Fruit fly (Drosophila melanogaster) S2 (cell line): ENCODE results near the gene CG15044.

Source experiments
- CG8478 ChIP-seq: fragments of >200 bp; optimal IDR thresholded peaks from 2 replicates; lab custom pipeline; 2018
- CTCF ChIP-seq, 2 experiments: fragments of >200 bp; optimal IDR thresholded peaks; 2 replicates each; lab custom pipeline; 2018

Gene CG15044

dm6 chrX:18482537-18482936 is 9.3 kb downstream of the CG15044 start:
- TF ChIP-seq CG8478, result no peak
- no peak for TF ChIP-seq CTCF (optimal IDR thresholded peaks at IDR 0.05; lab: Kevin White, UChicago)

DNA sequence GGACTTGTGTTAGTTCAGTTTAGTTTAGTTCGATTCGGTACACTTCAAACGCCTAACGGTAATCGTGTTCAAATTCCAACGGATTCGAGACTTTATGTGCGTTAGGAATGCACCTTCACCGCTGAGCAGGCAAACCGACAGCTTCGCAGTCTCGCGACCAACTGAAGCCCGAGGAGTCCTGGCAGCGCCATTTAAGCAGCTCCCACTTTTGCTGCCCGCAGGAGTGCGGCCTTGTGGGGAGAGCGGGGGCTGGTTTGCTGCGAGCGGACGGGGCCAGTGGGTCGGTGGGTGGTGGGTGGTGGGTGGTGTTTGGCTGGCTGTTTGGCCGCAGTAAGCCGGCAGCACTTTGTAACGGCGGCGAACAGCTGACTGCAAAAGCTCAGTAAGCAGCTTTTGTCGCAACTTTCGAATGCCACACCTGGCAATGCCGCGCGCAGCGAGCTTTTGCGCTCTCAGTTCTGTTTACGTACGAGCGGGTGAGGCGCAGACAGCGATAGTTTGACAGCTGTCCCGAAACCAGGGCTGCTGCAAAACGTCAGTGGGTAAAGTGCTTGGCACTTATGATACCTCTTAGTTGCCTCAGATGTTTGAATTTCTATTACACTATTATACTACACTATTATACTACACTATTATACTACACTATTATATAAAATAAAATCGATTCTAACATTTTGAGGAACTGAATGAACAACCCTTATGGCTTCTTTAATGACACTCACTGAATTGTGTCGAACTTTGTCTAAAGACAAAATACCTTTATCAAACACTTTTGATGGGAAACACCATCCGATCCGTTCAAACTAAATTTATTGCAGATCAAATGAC is 12.3 kb downstream of the CG15044 start, which contains the start of gene CG32547:
TSS of gene CG32547 (minus strand) at position 181 of the 828 bp plus-strand sequence.
- no peak for TF ChIP-seq CG8478
- no peak for TF ChIP-seq CTCF (optimal IDR thresholded peaks at IDR 0.05; lab: Kevin White, UChicago)

- no peak for TF ChIP-seq CG8478
- no peak for TF ChIP-seq CTCF (optimal IDR thresholded peaks at IDR 0.05; lab: Kevin White, UChicago)
Measured at dm6 chrX:18467881-18468280, 23.9 kb downstream of the CG15044 start.

DNA sequence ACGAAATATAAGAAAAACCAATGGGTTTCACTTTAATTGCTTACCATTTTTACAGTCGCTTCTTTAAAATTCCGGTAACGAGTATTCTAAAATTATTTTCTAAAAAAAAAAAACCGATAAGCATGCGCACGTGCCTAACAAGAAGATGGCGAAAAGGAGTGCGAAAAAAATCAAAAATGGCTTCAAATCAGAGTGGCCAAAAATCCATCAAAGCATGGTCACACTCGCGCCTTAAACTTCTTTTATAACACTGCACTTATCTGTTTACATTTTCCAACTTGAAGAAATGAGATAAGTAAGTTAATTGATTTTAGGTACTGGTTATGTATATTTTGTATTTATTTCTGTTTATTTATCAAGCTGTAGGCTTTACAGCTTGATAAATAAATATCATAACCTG is 31.5 kb downstream of the CG15044 start, which contains the start of gene CG43843:
TSS of gene CG43843 (minus strand) at position 101 of the 400 bp plus-strand sequence.
- TF ChIP-seq CG8478 (no peak), CTCF (optimal IDR thresholded peaks at IDR 0.05; lab: Kevin White, UChicago) (no peak)

- no peak for TF ChIP-seq CG8478
- TF ChIP-seq CTCF (optimal IDR thresholded peaks at IDR 0.05; lab: Kevin White, UChicago), result no peak
Measured at dm6 chrX:18452717-18453116, 39.1 kb downstream of the CG15044 start.
